Fruit fly (Drosophila melanogaster) whole organism: ENCODE measurements around the gene Argk1.

Experiments
- EcR ChIP-seq, 2 experiments: fragments of >200 bp; optimal IDR thresholded peaks; 2 replicates each; lab custom pipeline; 2017; ENCODE audit warnings: missing biosample characterization in 2 of 2, missing genetic modification characterization in 2 of 2, missing genetic modification reagents in 2 of 2
- usp ChIP-seq: fragments of >200 bp; optimal IDR thresholded peaks from 2 replicates; lab custom pipeline; 2017; ENCODE audit warnings: missing biosample characterization, missing genetic modification characterization, mixed read lengths

- TF ChIP-seq usp (GFP tag; lab: Kevin White, UChicago): no peak
- no peak for TF ChIP-seq EcR (GFP tag; optimal IDR thresholded peaks at IDR 0.05; lab: Kevin White, UChicago)
These were observed 33.0 kb downstream of the Argk1 start for dm6 chr3L:9032871-9033270.
